Worm (Caenorhabditis elegans): ENCODE results near the gene cest-33.

DNA sequence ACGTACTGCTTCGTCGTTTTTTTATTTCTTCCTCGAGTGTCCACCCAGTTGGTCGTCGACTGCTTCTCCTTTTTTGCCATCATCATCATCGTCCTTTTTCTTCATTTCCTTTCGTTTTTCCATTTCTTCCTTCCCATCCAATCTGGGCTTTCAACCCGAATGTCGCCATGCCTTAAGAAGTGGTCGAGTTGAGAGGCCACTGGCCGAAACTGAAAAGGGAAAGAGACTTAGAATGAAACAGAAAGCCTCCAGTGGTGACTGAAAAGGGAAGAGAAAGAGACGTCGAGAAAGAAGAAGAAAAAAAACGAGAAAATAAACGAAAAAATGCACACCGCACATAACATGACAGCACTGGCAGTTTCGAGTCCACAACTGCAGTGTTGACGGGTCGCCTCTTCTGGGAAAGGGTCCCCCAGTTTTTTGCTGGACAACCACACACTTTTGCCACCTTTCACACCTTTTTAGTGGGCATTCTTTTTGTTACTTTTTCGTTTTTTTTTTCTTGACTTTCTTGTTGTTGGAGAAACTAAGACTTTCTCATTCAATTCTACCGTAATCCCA is 24.3 kb downstream of the cest-33 start:
- TF ChIP-seq nhr-28 (tag; optimal IDR thresholded peaks at IDR 0.05) (no peak), cnd-1 (tag; optimal IDR thresholded peaks at IDR 0.05) (no peak), blmp-1 (tag; optimal IDR thresholded peaks at IDR 0.05) (no peak), flh-1 (GFP tag; optimal IDR thresholded peaks at IDR 0.05) (no peak), nhr-2 (tag; optimal IDR thresholded peaks at IDR 0.05) (no peak)

Measured in whole organism, mixed stage, embryonic.